Fruit fly (Drosophila melanogaster) whole organism, embryonic: ENCODE results near the gene Ppm1.

ENCODE experiments used
- ATbp ChIP-seq: fragments of 200-800 bp; sonication (Bioruptor generic); optimal IDR thresholded peaks from 2 replicates; lab custom pipeline; 2017; ENCODE audit warnings: missing biosample characterization, mild to moderate bottlenecking, missing genetic modification characterization, missing genetic modification reagents
- CG10654 ChIP-seq: fragments of 200-800 bp; sonication (Bioruptor generic); optimal IDR thresholded peaks from 2 replicates; lab custom pipeline; 2016; ENCODE audit warnings: missing biosample characterization, missing genetic modification characterization
- CG10979 ChIP-seq: fragments of 200-800 bp; sonication (Bioruptor generic); optimal IDR thresholded peaks from 2 replicates; lab custom pipeline; 2018; ENCODE audit warnings: missing biosample characterization, mild to moderate bottlenecking, missing genetic modification characterization, moderate library complexity
- CG11456 ChIP-seq: fragments of 200-800 bp; sonication (Bioruptor generic); IDR thresholded peaks from 3 replicates; pipeline ENCODE4 v1.3.6; 2022; ENCODE audit warnings: missing biosample characterization, missing genetic modification characterization
- CG12391 ChIP-seq: fragments of 200-800 bp; sonication (Bioruptor generic); optimal IDR thresholded peaks from 3 replicates; lab custom pipeline; 2018; ENCODE audit warnings: missing biosample characterization, mild to moderate bottlenecking, missing genetic modification characterization, moderate library complexity
- CG15011 ChIP-seq: fragments of 200-800 bp; sonication (Bioruptor generic); optimal IDR thresholded peaks from 3 replicates; lab custom pipeline; 2018; ENCODE audit warnings: missing biosample characterization, mild to moderate bottlenecking, missing genetic modification characterization
- CG16815 ChIP-seq: fragments of 200-800 bp; sonication (Bioruptor generic); optimal IDR thresholded peaks from 3 replicates; lab custom pipeline; 2017; ENCODE audit warnings: missing biosample characterization, mild to moderate bottlenecking, missing genetic modification characterization
- CG3065 ChIP-seq: fragments of 200-800 bp; sonication (Bioruptor generic); optimal IDR thresholded peaks from 2 replicates; lab custom pipeline; 2016; ENCODE audit warnings: missing biosample characterization, missing genetic modification characterization
- CG31224 ChIP-seq: fragments of 200-800 bp; sonication (Bioruptor generic); IDR thresholded peaks from 2 replicates; pipeline ENCODE4 v1.3.6; 2022; ENCODE audit warnings: missing biosample characterization, missing genetic modification characterization
- CG33213 ChIP-seq: fragments of 200-800 bp; sonication (Bioruptor generic); optimal IDR thresholded peaks from 3 replicates; lab custom pipeline; 2016; ENCODE audit warnings: missing biosample characterization, missing genetic modification characterization
- CG4404 ChIP-seq: fragments of 200-800 bp; sonication (Bioruptor generic); IDR thresholded peaks from 2 replicates; pipeline ENCODE4 v1.3.6; 2022; ENCODE audit warnings: missing biosample characterization, missing genetic modification characterization
- CG4854 ChIP-seq: fragments of 200-800 bp; sonication (Bioruptor generic); optimal IDR thresholded peaks from 2 replicates; lab custom pipeline; 2016; ENCODE audit warnings: missing biosample characterization, missing genetic modification characterization, inconsistent platforms
- CG7786 ChIP-seq: fragments of 200-800 bp; sonication (Bioruptor generic); optimal IDR thresholded peaks from 2 replicates; lab custom pipeline; 2016; ENCODE audit warnings: missing biosample characterization, missing genetic modification characterization
- CG8478 ChIP-seq: fragments of >200 bp; optimal IDR thresholded peaks from 2 replicates; lab custom pipeline; 2018
- Chrac-16 ChIP-seq: fragments of 200-800 bp; sonication (Bioruptor generic); optimal IDR thresholded peaks from 3 replicates; lab custom pipeline; 2016; ENCODE audit warnings: missing biosample characterization, missing genetic modification characterization
- Drgx ChIP-seq: fragments of 200-800 bp; sonication (Bioruptor generic); IDR thresholded peaks from 2 replicates; pipeline ENCODE4 v1.3.6; 2022; ENCODE audit warnings: missing biosample characterization, missing genetic modification characterization
- HHEX ChIP-seq: fragments of 200-800 bp; sonication (Bioruptor generic); optimal IDR thresholded peaks from 3 replicates; lab custom pipeline; 2017; ENCODE audit warnings: missing biosample characterization, mild to moderate bottlenecking, missing genetic modification characterization, missing genetic modification reagents
- Hmr ChIP-seq: fragments of 200-800 bp; sonication (Bioruptor generic); optimal IDR thresholded peaks from 3 replicates; lab custom pipeline; 2017; ENCODE audit warnings: mild to moderate bottlenecking, missing biosample characterization, missing genetic modification reagents, missing genetic modification characterization
- Hr78 ChIP-seq, 2 experiments: fragments of 200-800 bp in 1 of 2; fragments of >200 bp in 1 of 2; sonication (Bioruptor generic) in 1 of 2; optimal IDR thresholded peaks; 2 replicates each; lab custom pipeline; 2017 to 2019; ENCODE audit warnings: missing biosample characterization in 2 of 2, missing genetic modification characterization in 2 of 2, mild to moderate bottlenecking in 1 of 2, moderate library complexity in 1 of 2
- Kr ChIP-seq: fragments of 200-800 bp; sonication (Bioruptor generic); optimal IDR thresholded peaks from 2 replicates; lab custom pipeline; 2017; ENCODE audit warnings: missing biosample characterization, mild to moderate bottlenecking, missing genetic modification characterization
- Nf-YA ChIP-seq: fragments of 200-800 bp; sonication (Bioruptor generic); IDR thresholded peaks from 2 replicates; pipeline ENCODE4 v1.3.6; 2022; ENCODE audit warnings: missing biosample characterization, missing genetic modification characterization
- Pdp1 ChIP-seq, 2 experiments: fragments of 200-800 bp; sonication (Bioruptor generic); optimal IDR thresholded peaks; 3 replicates each; lab custom pipeline; 2016; ENCODE audit warnings: missing biosample characterization in 2 of 2, missing genetic modification characterization in 2 of 2, mild to moderate bottlenecking in 1 of 2, moderate library complexity in 1 of 2
- Ptx1 ChIP-seq: fragments of 200-800 bp; sonication (Bioruptor generic); IDR thresholded peaks from 2 replicates; pipeline ENCODE4 v1.3.6; 2022; ENCODE audit warnings: missing biosample characterization, missing genetic modification characterization
- Sry-δ ChIP-seq: fragments of 200-800 bp; sonication (Bioruptor generic); optimal IDR thresholded peaks from 2 replicates; lab custom pipeline; 2016; ENCODE audit warnings: missing biosample characterization, missing genetic modification characterization
- Xbp1 ChIP-seq: fragments of 200-800 bp; sonication (Bioruptor generic); optimal IDR thresholded peaks from 3 replicates; lab custom pipeline; 2016; ENCODE audit warnings: missing biosample characterization, mild to moderate bottlenecking, missing genetic modification characterization
- ab ChIP-seq: fragments of 200-800 bp; sonication (Bioruptor generic); optimal IDR thresholded peaks from 2 replicates; lab custom pipeline; 2016; ENCODE audit warnings: missing biosample characterization, missing genetic modification characterization
- ac ChIP-seq: fragments of 200-800 bp; sonication (Bioruptor generic); optimal IDR thresholded peaks from 3 replicates; lab custom pipeline; 2017; ENCODE audit warnings: missing biosample characterization, mild to moderate bottlenecking, missing genetic modification characterization
- br ChIP-seq: fragments of >200 bp; optimal IDR thresholded peaks from 2 replicates; lab custom pipeline; 2017
- da ChIP-seq: fragments of 200-800 bp; sonication (Bioruptor generic); optimal IDR thresholded peaks from 2 replicates; lab custom pipeline; 2016; ENCODE audit warnings: missing biosample characterization, missing genetic modification characterization
- ftz-f1 ChIP-seq: fragments of 200-800 bp; sonication (Bioruptor generic); optimal IDR thresholded peaks from 2 replicates; lab custom pipeline; 2016; ENCODE audit warnings: missing biosample characterization, missing genetic modification characterization
- gsb-n ChIP-seq: fragments of 200-800 bp; sonication (Bioruptor generic); optimal IDR thresholded peaks from 3 replicates; lab custom pipeline; 2018; ENCODE audit warnings: missing biosample characterization, mild to moderate bottlenecking, missing genetic modification characterization
- jing ChIP-seq: fragments of 200-800 bp; sonication (Bioruptor generic); optimal IDR thresholded peaks from 2 replicates; lab custom pipeline; 2018; ENCODE audit warnings: missing biosample characterization, mild to moderate bottlenecking, missing genetic modification characterization
- klu ChIP-seq: fragments of 200-800 bp; sonication (Bioruptor generic); IDR thresholded peaks from 2 replicates; pipeline ENCODE4 v1.3.6; 2022; ENCODE audit warnings: missing biosample characterization, missing genetic modification characterization
- nerfin-2 ChIP-seq: fragments of 200-800 bp; sonication (Bioruptor generic); IDR thresholded peaks from 2 replicates; pipeline ENCODE4 v1.3.6; 2022; ENCODE audit warnings: missing biosample characterization, missing genetic modification characterization; ENCODE audit not compliant: partially characterized antibody
- nmo ChIP-seq: fragments of 200-800 bp; sonication (Bioruptor generic); optimal IDR thresholded peaks from 2 replicates; lab custom pipeline; 2018; ENCODE audit warnings: missing biosample characterization, mild to moderate bottlenecking, missing genetic modification characterization, moderate library complexity
- oc ChIP-seq: fragments of 200-800 bp; sonication (Bioruptor generic); optimal IDR thresholded peaks from 2 replicates; lab custom pipeline; 2018; ENCODE audit warnings: missing biosample characterization, mild to moderate bottlenecking, missing genetic modification characterization, moderate library complexity
- org-1 ChIP-seq: fragments of 200-800 bp; sonication (Bioruptor generic); optimal IDR thresholded peaks from 2 replicates; lab custom pipeline; 2017; ENCODE audit warnings: missing biosample characterization, missing genetic modification characterization
- pfk ChIP-seq: fragments of 200-800 bp; sonication (Bioruptor generic); optimal IDR thresholded peaks from 2 replicates; lab custom pipeline; 2018; ENCODE audit warnings: missing biosample characterization, mild to moderate bottlenecking, missing genetic modification characterization, moderate library complexity
- phol ChIP-seq: fragments of 200-800 bp; sonication (Bioruptor generic); optimal IDR thresholded peaks from 3 replicates; lab custom pipeline; 2018; ENCODE audit warnings: missing biosample characterization, mild to moderate bottlenecking, missing genetic modification characterization, moderate library complexity
- ranshi ChIP-seq: fragments of 200-800 bp; sonication (Bioruptor generic); IDR thresholded peaks from 2 replicates; pipeline ENCODE4 v1.3.6; 2022; ENCODE audit warnings: missing biosample characterization, missing genetic modification characterization
- sima ChIP-seq: fragments of 200-800 bp; sonication (Bioruptor generic); optimal IDR thresholded peaks from 2 replicates; lab custom pipeline; 2016; ENCODE audit warnings: missing biosample characterization, missing genetic modification characterization
- slou ChIP-seq: fragments of 200-800 bp; sonication (Bioruptor generic); optimal IDR thresholded peaks from 3 replicates; lab custom pipeline; 2016; ENCODE audit warnings: missing biosample characterization, missing genetic modification characterization
- sqz ChIP-seq: fragments of 200-800 bp; sonication (Bioruptor generic); optimal IDR thresholded peaks from 3 replicates; lab custom pipeline; 2018; ENCODE audit warnings: missing biosample characterization, mild to moderate bottlenecking, missing genetic modification characterization
- tll ChIP-seq, 2 experiments: fragments of 200-800 bp in 1 of 2; fragments of >200 bp in 1 of 2; sonication (Bioruptor generic) in 1 of 2; optimal IDR thresholded peaks; 2 replicates each; lab custom pipeline; 2017 to 2019; ENCODE audit warnings: missing biosample characterization in 2 of 2, missing genetic modification characterization in 2 of 2, mild to moderate bottlenecking in 1 of 2, moderate library complexity in 1 of 2
- trem ChIP-seq: fragments of 200-800 bp; optimal IDR thresholded peaks from 3 replicates; lab custom pipeline; 2019; ENCODE audit warnings: missing biosample characterization, mild to moderate bottlenecking, missing genetic modification characterization, moderate library complexity
- vnd ChIP-seq: fragments of 200-800 bp; sonication (Bioruptor generic); IDR thresholded peaks from 3 replicates; pipeline ENCODE4 v1.3.6; 2022; ENCODE audit warnings: missing biosample characterization, missing genetic modification characterization; ENCODE audit not compliant: partially characterized antibody
- vvl ChIP-seq: fragments of 200-800 bp; sonication (Bioruptor generic); IDR thresholded peaks from 2 replicates; pipeline ENCODE4 v1.3.6; 2022; ENCODE audit warnings: missing biosample characterization, missing genetic modification characterization
- zfh2 ChIP-seq: fragments of 200-800 bp; sonication (Bioruptor generic); optimal IDR thresholded peaks from 2 replicates; lab custom pipeline; 2016; ENCODE audit warnings: missing biosample characterization, missing genetic modification characterization

Gene Ppm1

dm6 chr3L:614751-615424 lies 33.8 kb downstream of the Ppm1 start (continued):
- TF ChIP-seq Hr78 (GFP tag; optimal IDR thresholded peaks at IDR 0.05; lab: Kevin White, UChicago) (no peak), oc (tag; lab: Kevin White, UChicago) (peak; percentile 89), br (lab: Kevin White, UChicago) (no peak), jing (no peak), CG8478 (lab: Kevin White, UChicago) (no peak), vvl (GFP tag; lab: Robert Waterston, UW) (peak; percentile 42; the same call in 1 of the 2 replicates), CG7786 (GFP tag; lab: Kevin White, UChicago) (no peak)

dm6 chr3L:615425-616046 lies 34.4 kb downstream of the Ppm1 start:
- TF ChIP-seq ftz-f1 (GFP tag; lab: Kevin White, UChicago) (no peak), zfh2 (no peak), Pdp1 (GFP tag; optimal IDR thresholded peaks at IDR 0.05; lab: Kevin White, UChicago) (peak; percentile 28 to 84), CG12391 (tag; lab: Kevin White, UChicago) (peak; percentile 93), ATbp (GFP tag; lab: Kevin White, UChicago) (peak; percentile 86), CG10979 (tag; lab: Kevin White, UChicago) (peak; percentile 92), da (GFP tag; lab: Kevin White, UChicago) (peak; percentile 65), phol (tag; lab: Kevin White, UChicago) (peak; percentile 93), slou (peak; percentile 4), Chrac-16 (GFP tag; lab: Kevin White, UChicago) (peak; percentile 83), Kr (no peak), Nf-YA (GFP tag; lab: Robert Waterston, UW) (peak; percentile 87), ranshi (GFP tag; lab: Robert Waterston, UW) (peak; percentile 88), tll (GFP tag; optimal IDR thresholded peaks at IDR 0.05; lab: Kevin White, UChicago) (no peak), sima (GFP tag; lab: Kevin White, UChicago) (peak; percentile 68), ab (GFP tag; lab: Kevin White, UChicago) (peak; percentile 32), trem (tag; lab: Kevin White, UChicago) (peak; percentile 87), CG4854 (GFP tag; lab: Kevin White, UChicago) (peak; percentile 57), HHEX (GFP tag; lab: Kevin White, UChicago) (peak; percentile 85), nmo (GFP tag; lab: Kevin White, UChicago) (peak; percentile 92), gsb-n (peak; percentile 89), CG10654 (GFP tag; lab: Kevin White, UChicago) (peak; percentile 85), CG3065 (GFP tag; lab: Kevin White, UChicago) (peak; percentile 76), CG31224 (GFP tag; lab: Robert Waterston, UW) (peak; percentile 65), CG4404 (peak; percentile 74), pfk (GFP tag; lab: Kevin White, UChicago) (no peak), sqz (GFP tag; lab: Kevin White, UChicago) (peak; percentile 46), nerfin-2 (GFP tag; lab: Robert Waterston, UW) (no peak), Xbp1 (GFP tag; lab: Kevin White, UChicago) (peak; percentile 92), Drgx (GFP tag; lab: Robert Waterston, UW) (peak; percentile 81), CG33213 (GFP tag; lab: Kevin White, UChicago) (peak; percentile 69), ac (peak; percentile 22), org-1 (GFP tag; lab: Kevin White, UChicago) (peak; percentile 78), klu (no peak), Ptx1 (GFP tag; lab: Robert Waterston, UW) (peak; percentile 93), CG15011 (GFP tag; lab: Kevin White, UChicago) (peak; percentile 65), vnd (no peak), CG16815 (GFP tag; lab: Kevin White, UChicago) (peak; percentile 67), CG11456 (GFP tag; lab: Robert Waterston, UW) (peak; percentile 67), Hmr (GFP tag; lab: Kevin White, UChicago) (peak; percentile 75), Sry-δ (GFP tag; lab: Kevin White, UChicago) (peak; percentile 58)
